Worm (Caenorhabditis elegans) whole organism, L1 larva: ENCODE results near the gene K08B12.1.

Experiments
- C16A3.4 ChIP-seq: fragments of 150-350 bp; optimal IDR thresholded peaks from 2 replicates; lab custom pipeline; 2014; ENCODE audit warnings: missing biosample characterization, missing genetic modification characterization
- aha-1 ChIP-seq: fragments of 150-350 bp; optimal IDR thresholded peaks from 2 replicates; lab custom pipeline; 2014; ENCODE audit warnings: missing biosample characterization, missing genetic modification characterization
- alr-1 ChIP-seq: fragments of 200-800 bp; sonication (Bioruptor generic); optimal IDR thresholded peaks from 2 replicates; lab custom pipeline; 2018; ENCODE audit warnings: borderline replicate concordance, mild to moderate bottlenecking, missing genetic modification characterization, missing compliant biosample characterization
- aly-2 ChIP-seq: fragments of 150-350 bp; optimal IDR thresholded peaks from 2 replicates; lab custom pipeline; 2014; ENCODE audit warnings: missing biosample characterization, missing genetic modification characterization
- ceh-63 ChIP-seq: fragments of 200-800 bp; sonication (Bioruptor generic); optimal IDR thresholded peaks from 2 replicates; lab custom pipeline; 2018; ENCODE audit warnings: mild to moderate bottlenecking, missing genetic modification characterization, missing compliant biosample characterization
- ceh-82 ChIP-seq, 3 experiments: fragments of 150-350 bp in 1 of 3; sonication (generic microtip) in 2 of 3; optimal IDR thresholded peaks; 2 replicates each; lab custom pipeline; 2014 to 2017; ENCODE audit warnings: missing biosample characterization in 3 of 3, missing genetic modification characterization in 3 of 3
- dpl-1 ChIP-seq, 3 experiments: fragments of 150-350 bp in 2 of 3; sonication (generic microtip) in 1 of 3; optimal IDR thresholded peaks; 2 replicates each; lab custom pipeline; 2014 to 2017; ENCODE audit warnings: missing biosample characterization in 3 of 3, missing genetic modification characterization in 3 of 3, missing genetic modification reagents in 3 of 3
- efl-1 ChIP-seq, 4 experiments: fragments of 150-350 bp; optimal IDR thresholded peaks in 3 of 4; peaks in 1 of 4; 1 replicate in 1 of 4; 2 replicates in 3 of 4; lab custom pipeline; 2014; ENCODE audit warnings: missing biosample characterization in 2 of 4, missing genetic modification characterization in 2 of 4, missing genetic modification reagents in 2 of 4
- efl-3 ChIP-seq: fragments of 200-800 bp; sonication (Bioruptor generic); optimal IDR thresholded peaks from 2 replicates; lab custom pipeline; 2018; ENCODE audit warnings: mild to moderate bottlenecking, missing genetic modification characterization, missing compliant biosample characterization
- egl-13 ChIP-seq: sonication (generic microtip); optimal IDR thresholded peaks from 2 replicates; lab custom pipeline; 2016; ENCODE audit warnings: missing genotype, missing genetic modification reagents, missing genetic modification characterization, missing compliant biosample characterization
- elt-2 ChIP-seq: sonication (generic microtip); optimal IDR thresholded peaks from 2 replicates; lab custom pipeline; 2016; ENCODE audit warnings: missing genetic modification characterization, mild to moderate bottlenecking, inconsistent platforms, missing compliant biosample characterization, missing genetic modification reagents
- elt-3 ChIP-seq, 6 experiments: fragments of 150-350 bp in 1 of 6; sonication (generic microtip); optimal IDR thresholded peaks; 2 replicates each; lab custom pipeline; 2017 to 2018; ENCODE audit warnings: missing biosample characterization in 6 of 6, missing genetic modification characterization in 6 of 6, inconsistent platforms in 1 of 6
- fkh-10 ChIP-seq: sonication (generic microtip); optimal IDR thresholded peaks from 2 replicates; lab custom pipeline; 2017; ENCODE audit warnings: missing biosample characterization, missing genetic modification reagents, missing genetic modification characterization
- fkh-4 ChIP-seq: sonication (generic microtip); optimal IDR thresholded peaks from 2 replicates; lab custom pipeline; 2016; ENCODE audit warnings: missing compliant biosample characterization, missing genetic modification characterization, borderline replicate concordance
- fos-1 ChIP-seq: fragments of 150-350 bp; optimal IDR thresholded peaks from 2 replicates; lab custom pipeline; 2014; ENCODE audit warnings: missing biosample characterization, missing genetic modification characterization
- isw-1 ChIP-seq: fragments of 200-800 bp; sonication (Bioruptor generic); IDR thresholded peaks from 2 replicates; pipeline ENCODE4 v1.3.6; 2022; ENCODE audit warnings: missing genetic modification characterization, missing compliant biosample characterization
- jun-1 ChIP-seq: fragments of 150-350 bp; optimal IDR thresholded peaks from 2 replicates; lab custom pipeline; 2014; ENCODE audit warnings: missing biosample characterization, missing genetic modification reagents, missing genetic modification characterization
- lin-13 ChIP-seq: fragments of 150-350 bp; optimal IDR thresholded peaks from 2 replicates; lab custom pipeline; 2014; ENCODE audit warnings: missing biosample characterization, missing genetic modification reagents, missing genetic modification characterization
- lin-39 ChIP-seq: fragments of 150-350 bp; optimal IDR thresholded peaks from 2 replicates; lab custom pipeline; 2014; ENCODE audit warnings: missing biosample characterization, missing genetic modification reagents, missing genetic modification characterization
- lir-3 ChIP-seq: sonication (generic microtip); optimal IDR thresholded peaks from 2 replicates; lab custom pipeline; 2016; ENCODE audit warnings: mild to moderate bottlenecking, missing genetic modification characterization, moderate library complexity, missing compliant biosample characterization; ENCODE audit not compliant: poor library complexity
- lsy-2 ChIP-seq, 2 experiments: fragments of 150-350 bp; optimal IDR thresholded peaks; 2 replicates each; lab custom pipeline; 2014; ENCODE audit warnings: missing biosample characterization in 2 of 2, missing genetic modification characterization in 2 of 2
- mab-9 ChIP-seq: fragments of 200-800 bp; sonication (Bioruptor generic); IDR thresholded peaks from 2 replicates; pipeline ENCODE4 v1.3.6; 2022; ENCODE audit warnings: missing genetic modification reagents, missing genetic modification characterization, missing compliant biosample characterization
- nhr-12 ChIP-seq: sonication (generic microtip); optimal IDR thresholded peaks from 2 replicates; lab custom pipeline; 2017; ENCODE audit warnings: missing biosample characterization, missing genetic modification characterization
- nhr-47 ChIP-seq: sonication (generic microtip); optimal IDR thresholded peaks from 2 replicates; lab custom pipeline; 2016; ENCODE audit warnings: mild to moderate bottlenecking, missing genetic modification characterization, moderate library complexity, missing compliant biosample characterization
- nhr-84 ChIP-seq: sonication (generic microtip); optimal IDR thresholded peaks from 2 replicates; lab custom pipeline; 2017; ENCODE audit warnings: missing biosample characterization, missing genetic modification characterization
- nhr-90 ChIP-seq: sonication (generic microtip); optimal IDR thresholded peaks from 2 replicates; lab custom pipeline; 2016; ENCODE audit warnings: mild to moderate bottlenecking, missing genetic modification characterization, missing compliant biosample characterization; ENCODE audit not compliant: poor library complexity
- pax-3 ChIP-seq: fragments of 200-800 bp; sonication (Bioruptor generic); optimal IDR thresholded peaks from 2 replicates; lab custom pipeline; 2018; ENCODE audit warnings: mild to moderate bottlenecking, missing genetic modification characterization, moderate library complexity, missing compliant biosample characterization
- rnt-1 ChIP-seq: sonication (generic microtip); optimal IDR thresholded peaks from 2 replicates; lab custom pipeline; 2016; ENCODE audit warnings: mild to moderate bottlenecking, missing genetic modification characterization, moderate library complexity, missing compliant biosample characterization
- skn-1 ChIP-seq: fragments of 150-350 bp; optimal IDR thresholded peaks from 2 replicates; lab custom pipeline; 2014; ENCODE audit warnings: missing biosample characterization, missing genetic modification characterization
- sox-4 ChIP-seq: sonication (generic microtip); optimal IDR thresholded peaks from 2 replicates; lab custom pipeline; 2016; ENCODE audit warnings: missing genetic modification characterization, missing compliant biosample characterization
- sptf-1 ChIP-seq: fragments of 150-350 bp; optimal IDR thresholded peaks from 2 replicates; lab custom pipeline; 2014; ENCODE audit warnings: missing biosample characterization, missing genetic modification characterization
- sup-37 ChIP-seq: fragments of 200-800 bp; sonication (Bioruptor generic); optimal IDR thresholded peaks from 2 replicates; lab custom pipeline; 2018; ENCODE audit warnings: mild to moderate bottlenecking, missing genetic modification characterization, missing compliant biosample characterization
- tlp-1 ChIP-seq: fragments of 150-350 bp; optimal IDR thresholded peaks from 2 replicates; lab custom pipeline; 2014; ENCODE audit warnings: missing biosample characterization, missing genetic modification characterization
- unc-98 ChIP-seq: fragments of 200-800 bp; sonication (Bioruptor generic); IDR thresholded peaks from 2 replicates; pipeline ENCODE4 v1.3.6; 2022; ENCODE audit warnings: missing genetic modification characterization, missing compliant biosample characterization
- zip-4 ChIP-seq: fragments of 200-800 bp; sonication (Bioruptor generic); optimal IDR thresholded peaks from 2 replicates; lab custom pipeline; 2018; ENCODE audit warnings: mild to moderate bottlenecking, missing genetic modification characterization, moderate library complexity, missing compliant biosample characterization
- ztf-11 ChIP-seq, 2 experiments: sonication (generic microtip); optimal IDR thresholded peaks; 2 replicates each; lab custom pipeline; 2016 to 2017; ENCODE audit warnings: missing genetic modification characterization in 2 of 2, missing biosample characterization in 1 of 2, missing compliant biosample characterization in 1 of 2
- ztf-4 ChIP-seq: fragments of 150-350 bp; optimal IDR thresholded peaks from 2 replicates; lab custom pipeline; 2014; ENCODE audit warnings: missing biosample characterization, missing genetic modification characterization

K08B12.1 gene

ce11 chrV:6224494-6224959 is 34.6 kb upstream of the K08B12.1 start (continued):
- TF ChIP-seq jun-1 (tag; lab: Kevin White, UChicago), result peak; percentile 94
- peak; percentile 98 for TF ChIP-seq fkh-10 (GFP tag; lab: Kevin White, UChicago)
- peak; percentile 92 for TF ChIP-seq mab-9 (GFP tag; lab: Robert Waterston, UW)
- TF ChIP-seq elt-2 (tag; lab: Kevin White, UChicago), result peak; percentile 76
- TF ChIP-seq nhr-47, result peak; percentile 99
- TF ChIP-seq alr-1 (tag; lab: Kevin White, UChicago), result no peak
- TF ChIP-seq lin-39, result peak; percentile 93
- TF ChIP-seq pax-3, result peak; percentile 94
- peak in 1 of 2 experiments; percentile 78 for TF ChIP-seq ztf-11 (tag; optimal IDR thresholded peaks at IDR 0.05; lab: Kevin White, UChicago)
- TF ChIP-seq aha-1 (tag; lab: Kevin White, UChicago), result peak; percentile 91
- TF ChIP-seq sup-37 (GFP tag; lab: Kevin White, UChicago), result peak; percentile 71
- peak; percentile 89 for TF ChIP-seq fos-1
- TF ChIP-seq ceh-82 (tag; optimal IDR thresholded peaks at IDR 0.05; lab: Kevin White, UChicago), result peak; percentile 81 to 95 (median 87)
- TF ChIP-seq unc-98, result peak; percentile 67
- TF ChIP-seq tlp-1 (tag; lab: Kevin White, UChicago), result no peak

- TF ChIP-seq skn-1 (no peak), mab-9 (GFP tag; lab: Robert Waterston, UW) (0 out of 2 replicates have a peak, but pooled peaks have one; percentile 24), nhr-84 (no peak), lsy-2 (tag; optimal IDR thresholded peaks at IDR 0.05; lab: Kevin White, UChicago) (peak; percentile 18 to 42), lin-13 (GFP tag; lab: Kevin White, UChicago) (peak; percentile 17), aly-2 (tag; lab: Kevin White, UChicago) (peak; percentile 45), jun-1 (tag; lab: Kevin White, UChicago) (no peak), ceh-63 (peak; percentile 72), lir-3 (tag; lab: Kevin White, UChicago) (no peak), fos-1 (no peak), egl-13 (tag; lab: Kevin White, UChicago) (no peak), sox-4 (no peak), nhr-12 (tag; lab: Kevin White, UChicago) (no peak), rnt-1 (tag; lab: Kevin White, UChicago) (peak; percentile 37), fkh-4 (tag; lab: Kevin White, UChicago) (no peak), C16A3.4 (tag; lab: Kevin White, UChicago) (no peak), ztf-11 (tag; optimal IDR thresholded peaks at IDR 0.05; lab: Kevin White, UChicago) (no peak), sptf-1 (tag; lab: Kevin White, UChicago) (no peak), efl-1 (optimal IDR thresholded peaks at IDR 0.05; lab: Kevin White, UChicago) (no peak), efl-1 (GFP tag; optimal IDR thresholded peaks at IDR 0.05 in 1 of 2; lab: Kevin White, UChicago) (peak in 1 of 2 experiments; percentile 73), isw-1 (no peak), efl-3 (GFP tag; lab: Kevin White, UChicago) (no peak), ceh-82 (tag; optimal IDR thresholded peaks at IDR 0.05; lab: Kevin White, UChicago) (no peak), dpl-1 (GFP tag; optimal IDR thresholded peaks at IDR 0.05; lab: Kevin White, UChicago) (no peak), ztf-4 (no peak), zip-4 (GFP tag; lab: Kevin White, UChicago) (no peak), elt-3 (tag; optimal IDR thresholded peaks at IDR 0.05; lab: Kevin White, UChicago) (peak in 1 of 6 experiments; percentile 3), nhr-90 (peak; percentile 4)
These were observed 34.1 kb upstream of the K08B12.1 start for ce11 chrV:6224984-6225617.
